Fruit fly (Drosophila melanogaster): ENCODE measurements around the gene AANATL7.

The AANATL7 gene

dm6 chrX:2553862-2554261 lies 26.9 kb upstream of the AANATL7 start:
- TF ChIP-seq tj (GFP tag; optimal IDR thresholded peaks at IDR 0.05) (no peak), CG1620 (GFP tag; optimal IDR thresholded peaks at IDR 0.05) (no peak), toe (GFP tag; optimal IDR thresholded peaks at IDR 0.05) (no peak), kay (GFP tag; ENCODE audit: borderline replicate concordance) (no peak), Crg-1 (GFP tag; optimal IDR thresholded peaks at IDR 0.05) (no peak), Mnt (GFP tag; optimal IDR thresholded peaks at IDR 0.05) (no peak), CG7101 (tag; optimal IDR thresholded peaks at IDR 0.05) (no peak), CG5204 (GFP tag; optimal IDR thresholded peaks at IDR 0.05) (no peak), bab1 (GFP tag; optimal IDR thresholded peaks at IDR 0.05) (no peak)

- TF ChIP-seq ovo (GFP tag; optimal IDR thresholded peaks at IDR 0.05) (no peak), cic (GFP tag; optimal IDR thresholded peaks at IDR 0.05) (no peak), Crg-1 (GFP tag; optimal IDR thresholded peaks at IDR 0.05) (no peak), CG33017 (tag; optimal IDR thresholded peaks at IDR 0.05) (no peak), kay (GFP tag; ENCODE audit: borderline replicate concordance) (no peak), Clk (GFP tag; optimal IDR thresholded peaks at IDR 0.05) (no peak), pad (GFP tag; optimal IDR thresholded peaks at IDR 0.05) (no peak), CG5204 (GFP tag; optimal IDR thresholded peaks at IDR 0.05) (peak; percentile 37), tj (GFP tag; optimal IDR thresholded peaks at IDR 0.05) (no peak), Hr96 (GFP tag; optimal IDR thresholded peaks at IDR 0.05) (no peak), toe (GFP tag; optimal IDR thresholded peaks at IDR 0.05) (peak; percentile 33), CG12768 (GFP tag; optimal IDR thresholded peaks at IDR 0.05) (no peak), bab1 (GFP tag; optimal IDR thresholded peaks at IDR 0.05) (no peak), CG7101 (tag; optimal IDR thresholded peaks at IDR 0.05) (no peak)
Observed at dm6 chrX:2581793-2582503, 1.2 kb downstream of the AANATL7 start.

dm6 chrX:2585055-2585715 lies 4.4 kb downstream of the AANATL7 start, which contains the start of gene CG13760:
Gene CG13760 (minus strand): TSS chrX:2585699.
- no peak for TF ChIP-seq CG14711 (tag; optimal IDR thresholded peaks at IDR 0.05)
- TF ChIP-seq toe (GFP tag; optimal IDR thresholded peaks at IDR 0.05): peak; percentile 13

- TF ChIP-seq CG14711 (tag; optimal IDR thresholded peaks at IDR 0.05) (no peak), Mnt (GFP tag; optimal IDR thresholded peaks at IDR 0.05) (peak; percentile 90)
Observed at dm6 chrX:2585716-2586082, 4.9 kb downstream of the AANATL7 start, which contains the start of gene wds. Gene wds (plus strand): TSS chrX:2585980.

dm6 chrX:2588415-2589411 lies 8.0 kb downstream of the AANATL7 start, which contains the start of gene egh:
Gene egh (plus strand): TSS chrX:2588503.
- peak; percentile 38 for TF ChIP-seq Hr96 (GFP tag; optimal IDR thresholded peaks at IDR 0.05)
- peak; percentile 57 for TF ChIP-seq bab1 (GFP tag; optimal IDR thresholded peaks at IDR 0.05)
- TF ChIP-seq tj (GFP tag; optimal IDR thresholded peaks at IDR 0.05): peak; percentile 47
- no peak for TF ChIP-seq CG5204 (GFP tag; optimal IDR thresholded peaks at IDR 0.05)
- no peak for TF ChIP-seq Clk (GFP tag; optimal IDR thresholded peaks at IDR 0.05)
- TF ChIP-seq cnc (optimal IDR thresholded peaks at IDR 0.05): no peak
- TF ChIP-seq Mnt (GFP tag; optimal IDR thresholded peaks at IDR 0.05): peak; percentile 60
- no peak for TF ChIP-seq pad (GFP tag; optimal IDR thresholded peaks at IDR 0.05)
- TF ChIP-seq cic (GFP tag; optimal IDR thresholded peaks at IDR 0.05): no peak
- TF ChIP-seq ovo (GFP tag; optimal IDR thresholded peaks at IDR 0.05): peak; percentile 10
- peak; percentile 51 for TF ChIP-seq CG7101 (tag; optimal IDR thresholded peaks at IDR 0.05)
- TF ChIP-seq toe (GFP tag; optimal IDR thresholded peaks at IDR 0.05): peak; percentile 2
- no peak for TF ChIP-seq kay (GFP tag; ENCODE audit: borderline replicate concordance)
- no peak for TF ChIP-seq Crg-1 (GFP tag; optimal IDR thresholded peaks at IDR 0.05)
- TF ChIP-seq CG11617 (GFP tag; optimal IDR thresholded peaks at IDR 0.05): peak; percentile 55
- peak; percentile 1 for TF ChIP-seq CG12768 (GFP tag; optimal IDR thresholded peaks at IDR 0.05)
- peak; percentile 43 for TF ChIP-seq CG1620 (GFP tag; optimal IDR thresholded peaks at IDR 0.05)
- TF ChIP-seq CG33017 (tag; optimal IDR thresholded peaks at IDR 0.05): no peak
- peak; percentile 17 for TF ChIP-seq CG14711 (tag; optimal IDR thresholded peaks at IDR 0.05)
- peak; percentile 2 for TF ChIP-seq CG7045 (GFP tag; optimal IDR thresholded peaks at IDR 0.05)

- TF ChIP-seq CG5204 (GFP tag; optimal IDR thresholded peaks at IDR 0.05) (peak; percentile 24), CG14711 (tag; optimal IDR thresholded peaks at IDR 0.05) (peak; percentile 85), CG7045 (GFP tag; optimal IDR thresholded peaks at IDR 0.05) (peak; percentile 70), bab1 (GFP tag; optimal IDR thresholded peaks at IDR 0.05) (peak; percentile 93), tj (GFP tag; optimal IDR thresholded peaks at IDR 0.05) (peak; percentile 31), CG1620 (GFP tag; optimal IDR thresholded peaks at IDR 0.05) (peak; percentile 60), CG33017 (tag; optimal IDR thresholded peaks at IDR 0.05) (peak; percentile 88), toe (GFP tag; optimal IDR thresholded peaks at IDR 0.05) (no peak), Clk (GFP tag; optimal IDR thresholded peaks at IDR 0.05) (peak; percentile 50), CG7101 (tag; optimal IDR thresholded peaks at IDR 0.05) (peak; percentile 92), pad (GFP tag; optimal IDR thresholded peaks at IDR 0.05) (peak; percentile 65), CG11617 (GFP tag; optimal IDR thresholded peaks at IDR 0.05) (peak; percentile 54), cnc (optimal IDR thresholded peaks at IDR 0.05) (no peak), CG12768 (GFP tag; optimal IDR thresholded peaks at IDR 0.05) (peak; percentile 84), Mnt (GFP tag; optimal IDR thresholded peaks at IDR 0.05) (peak; percentile 54), cic (GFP tag; optimal IDR thresholded peaks at IDR 0.05) (peak; percentile 35), Crg-1 (GFP tag; optimal IDR thresholded peaks at IDR 0.05) (peak; percentile 75), Hr96 (GFP tag; optimal IDR thresholded peaks at IDR 0.05) (peak; percentile 69), ovo (GFP tag; optimal IDR thresholded peaks at IDR 0.05) (no peak), kay (GFP tag; ENCODE audit: borderline replicate concordance) (no peak)
Observed at dm6 chrX:2589446-2590038, 8.8 kb downstream of the AANATL7 start.

Data from whole organism, adult.